5 worm cellular contexts compared by ENCODE assay signal in the genomic region with DNA sequence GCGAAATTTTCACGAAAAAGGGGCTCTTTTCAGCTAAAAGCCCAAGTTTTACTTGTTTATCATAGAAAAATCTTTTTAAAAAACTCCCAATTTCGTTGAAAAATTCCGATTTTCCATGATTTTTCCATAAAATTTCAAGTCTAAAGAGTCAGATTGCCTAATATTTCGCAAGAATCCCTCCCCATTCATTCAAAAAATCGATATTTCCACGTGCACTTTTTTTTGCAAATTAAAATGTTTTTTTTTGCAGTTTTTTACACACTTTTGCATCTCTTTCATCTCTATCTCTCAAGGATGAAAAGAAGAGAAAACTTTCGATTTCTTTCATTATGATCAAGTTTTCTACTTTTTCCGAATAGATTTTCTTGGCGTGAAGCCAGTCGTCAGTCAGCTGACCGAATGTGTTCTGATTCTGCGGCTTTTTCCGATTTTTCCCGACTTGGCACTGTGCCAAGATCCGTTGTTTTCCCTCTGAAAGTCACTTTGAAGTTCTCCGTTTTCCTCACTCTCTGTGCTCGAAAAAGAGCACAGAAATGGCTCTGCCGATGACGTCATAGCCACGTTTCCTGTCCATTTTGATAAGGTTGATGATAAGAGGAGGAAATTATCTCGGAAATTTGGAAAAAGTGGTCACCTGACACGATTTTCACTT.
TF ChIP-seq lines count a peak whose summit lies in the region.

No protein-coding gene starts in this region.

TF ChIP-seq in whole organism, L1 larva, 84 proteins besides CTCF, POLR2A, EP300 and RAD21 (continued from another document):
- no peak for TF ChIP-seq nhr-19 (GFP tag; conservative IDR thresholded peaks at IDR 0.05; lab: Robert Waterston, UW)
- TF ChIP-seq ama-1 (optimal IDR thresholded peaks at IDR 0.05; lab: Kevin White, UChicago) = no peak
- TF ChIP-seq elt-3 (tag; optimal IDR thresholded peaks at IDR 0.05; lab: Kevin White, UChicago) = peak in 1 of 6 experiments; percentile 16
- TF ChIP-seq efl-1 (optimal IDR thresholded peaks at IDR 0.05; lab: Kevin White, UChicago) = no peak
- TF ChIP-seq efl-1 (GFP tag; optimal IDR thresholded peaks at IDR 0.05 in 1 of 2; lab: Kevin White, UChicago) = peak in 1 of 2 experiments; percentile 38
- TF ChIP-seq mef-2 (tag; optimal IDR thresholded peaks at IDR 0.05; lab: Kevin White, UChicago) = no peak
- TF ChIP-seq mep-1 (tag; optimal IDR thresholded peaks at IDR 0.05; lab: Kevin White, UChicago) = peak; percentile 20
- TF ChIP-seq lin-35 (GFP tag; optimal IDR thresholded peaks at IDR 0.05; lab: Kevin White, UChicago) = peak in 1 of 2 experiments; percentile 10
- no peak for TF ChIP-seq mab-9 (GFP tag; IDR thresholded peaks at IDR 0.05; lab: Robert Waterston, UW)
- no peak for TF ChIP-seq F16B12.6 (tag; optimal IDR thresholded peaks at IDR 0.05; lab: Kevin White, UChicago)
- TF ChIP-seq fos-1 (tag; optimal IDR thresholded peaks at IDR 0.05; lab: Kevin White, UChicago) = no peak
- TF ChIP-seq C34B4.2 (tag; optimal IDR thresholded peaks at IDR 0.05; lab: Kevin White, UChicago) = no peak
- TF ChIP-seq vab-15 (tag; optimal IDR thresholded peaks at IDR 0.05; lab: Kevin White, UChicago) = no peak
- no peak for TF ChIP-seq hlh-17 (GFP tag; optimal IDR thresholded peaks at IDR 0.05; lab: Kevin White, UChicago; ENCODE audit: borderline replicate concordance)
- no peak for TF ChIP-seq dpl-1 (GFP tag; optimal IDR thresholded peaks at IDR 0.05; lab: Kevin White, UChicago)
- TF ChIP-seq unc-86 (tag; optimal IDR thresholded peaks at IDR 0.05; lab: Kevin White, UChicago) = no peak
- peak; percentile 54 for TF ChIP-seq nhr-85 (tag; lab: Kevin White, UChicago)
- no peak for TF ChIP-seq egl-13 (tag; optimal IDR thresholded peaks at IDR 0.05; lab: Kevin White, UChicago)
- TF ChIP-seq xbp-1 (tag; optimal IDR thresholded peaks at IDR 0.05; lab: Kevin White, UChicago) = no peak
- peak in 1 of 2 experiments; percentile 19 for TF ChIP-seq lsy-2 (tag; optimal IDR thresholded peaks at IDR 0.05; lab: Kevin White, UChicago)

TF ChIP-seq in whole organism, L2 larva, 48 proteins besides CTCF, POLR2A, EP300 and RAD21 (continued from another document):
- no peak for TF ChIP-seq aly-2 (tag; optimal IDR thresholded peaks at IDR 0.05; lab: Kevin White, UChicago)
- peak; percentile 62 for TF ChIP-seq nhr-25 (tag; optimal IDR thresholded peaks at IDR 0.05; lab: Kevin White, UChicago)
- TF ChIP-seq lsy-2 (tag; optimal IDR thresholded peaks at IDR 0.05; lab: Kevin White, UChicago) = peak in 1 of 2 experiments; percentile 12
- no peak for TF ChIP-seq ceh-16 (tag; optimal IDR thresholded peaks at IDR 0.05; lab: Kevin White, UChicago)
- TF ChIP-seq fos-1 (tag; optimal IDR thresholded peaks at IDR 0.05; lab: Kevin White, UChicago) = peak; percentile 65
- no peak for TF ChIP-seq nhr-12 (tag; optimal IDR thresholded peaks at IDR 0.05; lab: Kevin White, UChicago)
- TF ChIP-seq lin-39 (tag; optimal IDR thresholded peaks at IDR 0.05; lab: Kevin White, UChicago) = no peak
- TF ChIP-seq elt-1 (tag; optimal IDR thresholded peaks at IDR 0.05; lab: Kevin White, UChicago) = no peak
- TF ChIP-seq blmp-1 (tag; optimal IDR thresholded peaks at IDR 0.05; lab: Kevin White, UChicago; ENCODE audit: insufficient read depth) = peak; percentile 64

TF ChIP-seq in whole organism, L3 larva, 47 proteins besides CTCF, POLR2A, EP300 and RAD21 (continued from another document):
- no peak for TF ChIP-seq skn-1 (tag; optimal IDR thresholded peaks at IDR 0.05; lab: Kevin White, UChicago)
- no peak for TF ChIP-seq zag-1 (tag; optimal IDR thresholded peaks at IDR 0.05; lab: Kevin White, UChicago)
- no peak for TF ChIP-seq aly-2 (tag; optimal IDR thresholded peaks at IDR 0.05; lab: Kevin White, UChicago)
- no peak for TF ChIP-seq lin-39 (tag; optimal IDR thresholded peaks at IDR 0.05; lab: Kevin White, UChicago)
- TF ChIP-seq elt-2 (tag; optimal IDR thresholded peaks at IDR 0.05; lab: Kevin White, UChicago) = peak; percentile 90
- no peak for TF ChIP-seq fkh-2 (tag; optimal IDR thresholded peaks at IDR 0.05; lab: Kevin White, UChicago)
- TF ChIP-seq nhr-25 (tag; optimal IDR thresholded peaks at IDR 0.05; lab: Kevin White, UChicago) = peak; percentile 57
- no peak for TF ChIP-seq nhr-11 (tag; optimal IDR thresholded peaks at IDR 0.05; lab: Kevin White, UChicago)
- TF ChIP-seq fos-1 (tag; optimal IDR thresholded peaks at IDR 0.05; lab: Kevin White, UChicago) = no peak
- TF ChIP-seq eor-1 (tag; optimal IDR thresholded peaks at IDR 0.05; lab: Kevin White, UChicago) = no peak
- no peak for TF ChIP-seq ceh-82 (tag; optimal IDR thresholded peaks at IDR 0.05; lab: Kevin White, UChicago)
- TF ChIP-seq pha-4 (tag; optimal IDR thresholded peaks at IDR 0.05; lab: Kevin White, UChicago) = no peak
- no peak for TF ChIP-seq ama-1 (optimal IDR thresholded peaks at IDR 0.05; lab: Kevin White, UChicago)
- no peak for TF ChIP-seq nhr-28 (tag; optimal IDR thresholded peaks at IDR 0.05; lab: Kevin White, UChicago)
- no peak for TF ChIP-seq mdl-1 (tag; optimal IDR thresholded peaks at IDR 0.05; lab: Kevin White, UChicago)
- TF ChIP-seq nhr-23 (tag; optimal IDR thresholded peaks at IDR 0.05; lab: Kevin White, UChicago) = peak; percentile 66
- TF ChIP-seq lin-15B (tag; optimal IDR thresholded peaks at IDR 0.05; lab: Kevin White, UChicago) = no peak
- TF ChIP-seq egl-27 (tag; optimal IDR thresholded peaks at IDR 0.05; lab: Kevin White, UChicago) = no peak
- TF ChIP-seq nhr-77 (tag; optimal IDR thresholded peaks at IDR 0.05; lab: Kevin White, UChicago) = no peak
- TF ChIP-seq pqm-1 (tag; optimal IDR thresholded peaks at IDR 0.05; lab: Kevin White, UChicago) = peak; percentile 83
- TF ChIP-seq unc-62 (GFP tag; optimal IDR thresholded peaks at IDR 0.05; lab: Kevin White, UChicago) = no peak
- no peak for TF ChIP-seq unc-39 (tag; optimal IDR thresholded peaks at IDR 0.05; lab: Kevin White, UChicago)
- peak; percentile 4 for TF ChIP-seq jun-1 (tag; optimal IDR thresholded peaks at IDR 0.05; lab: Kevin White, UChicago)
- no peak for TF ChIP-seq egl-5 (tag; optimal IDR thresholded peaks at IDR 0.05; lab: Kevin White, UChicago)
- no peak for TF ChIP-seq sea-2 (GFP tag; optimal IDR thresholded peaks at IDR 0.05; lab: Kevin White, UChicago)
- no peak for TF ChIP-seq mml-1 (tag; optimal IDR thresholded peaks at IDR 0.05; lab: Kevin White, UChicago)
- TF ChIP-seq daf-12 (tag; optimal IDR thresholded peaks at IDR 0.05; lab: Kevin White, UChicago) = no peak
- no peak for TF ChIP-seq tbx-2 (tag; optimal IDR thresholded peaks at IDR 0.05; lab: Kevin White, UChicago)
- no peak for TF ChIP-seq ceh-16 (tag; optimal IDR thresholded peaks at IDR 0.05; lab: Kevin White, UChicago)
- no peak for TF ChIP-seq nhr-67 (tag; optimal IDR thresholded peaks at IDR 0.05; lab: Kevin White, UChicago)
TF ChIP-seq in whole organism, L3 larva: peak in this region for 7.

TF ChIP-seq in whole organism, L4 larva, 104 proteins besides CTCF, POLR2A, EP300 and RAD21 (continued from another document and continues in another):
- no peak for TF ChIP-seq unc-62 (GFP tag; optimal IDR thresholded peaks at IDR 0.05 in 1 of 2; lab: Kevin White, UChicago)
- no peak for TF ChIP-seq unc-62 (tag; optimal IDR thresholded peaks at IDR 0.05; lab: Kevin White, UChicago)
- 0 out of 2 replicates have a peak, but pooled peaks have one; percentile 34 for TF ChIP-seq lin-1 (GFP tag; IDR thresholded peaks at IDR 0.05; lab: Robert Waterston, UW)
- TF ChIP-seq snpc-1.2 (GFP tag; IDR thresholded peaks at IDR 0.05; lab: Robert Waterston, UW) = no peak
- peak; percentile 44 for TF ChIP-seq pqm-1 (tag; optimal IDR thresholded peaks at IDR 0.05; lab: Kevin White, UChicago)
- TF ChIP-seq hmg-1.1 (GFP tag; IDR thresholded peaks at IDR 0.05; lab: Robert Waterston, UW) = no peak
- TF ChIP-seq nhr-77 (tag; optimal IDR thresholded peaks at IDR 0.05; lab: Kevin White, UChicago) = peak; percentile 74
- TF ChIP-seq lin-29 (GFP tag; IDR thresholded peaks at IDR 0.05; lab: Robert Waterston, UW) = peak; percentile 36; the same call in 1 of the 2 replicates
- TF ChIP-seq pha-4 (GFP tag; IDR thresholded peaks at IDR 0.05; lab: Robert Waterston, UW) = no peak
- TF ChIP-seq pha-4 (tag; optimal IDR thresholded peaks at IDR 0.05; lab: Kevin White, UChicago) = no peak
- TF ChIP-seq mdl-1 (tag; optimal IDR thresholded peaks at IDR 0.05; lab: Kevin White, UChicago) = peak in 1 of 2 experiments; percentile 65
- no peak for TF ChIP-seq dmd-8 (GFP tag; IDR thresholded peaks at IDR 0.05; lab: Robert Waterston, UW)
- TF ChIP-seq mep-1 (tag; optimal IDR thresholded peaks at IDR 0.05; lab: Kevin White, UChicago) = peak; percentile 18
- no peak for TF ChIP-seq ZK337.2 (GFP tag; IDR thresholded peaks at IDR 0.05; lab: Robert Waterston, UW)
- peak; percentile 45 for TF ChIP-seq nhr-102 (tag; optimal IDR thresholded peaks at IDR 0.05; lab: Kevin White, UChicago)
- peak; percentile 94 for TF ChIP-seq zip-2 (tag; optimal IDR thresholded peaks at IDR 0.05; lab: Kevin White, UChicago)
- TF ChIP-seq dve-1 (tag; optimal IDR thresholded peaks at IDR 0.05; lab: Kevin White, UChicago; ENCODE audit: insufficient read depth) = peak; percentile 77
- no peak for TF ChIP-seq daf-16 (GFP tag; optimal IDR thresholded peaks at IDR 0.05; lab: Kevin White, UChicago)
- peak; percentile 49 for TF ChIP-seq daf-16 (tag; optimal IDR thresholded peaks at IDR 0.05; lab: Kevin White, UChicago)
- no peak for TF ChIP-seq nhr-76 (tag; optimal IDR thresholded peaks at IDR 0.05; lab: Kevin White, UChicago)
- no peak for TF ChIP-seq F37D6.2 (tag; optimal IDR thresholded peaks at IDR 0.05; lab: Kevin White, UChicago)
- no peak for TF ChIP-seq ctbp-1 (GFP tag; IDR thresholded peaks at IDR 0.05; lab: Robert Waterston, UW)
- TF ChIP-seq lin-15B (tag; optimal IDR thresholded peaks at IDR 0.05; lab: Kevin White, UChicago) = no peak
- no peak for TF ChIP-seq spr-1 (tag; optimal IDR thresholded peaks at IDR 0.05; lab: Kevin White, UChicago)
- TF ChIP-seq nhr-237 (tag; optimal IDR thresholded peaks at IDR 0.05; lab: Kevin White, UChicago) = no peak
- no peak for TF ChIP-seq madf-9 (GFP tag; conservative IDR thresholded peaks at IDR 0.05; lab: Robert Waterston, UW)
- TF ChIP-seq jun-1 (tag; optimal IDR thresholded peaks at IDR 0.05; lab: Kevin White, UChicago) = no peak
- TF ChIP-seq zfp-2 (tag; optimal IDR thresholded peaks at IDR 0.05; lab: Kevin White, UChicago) = no peak
- no peak for TF ChIP-seq nhr-41 (GFP tag; IDR thresholded peaks at IDR 0.05; lab: Robert Waterston, UW)
- TF ChIP-seq zag-1 (tag; optimal IDR thresholded peaks at IDR 0.05; lab: Kevin White, UChicago) = no peak
- TF ChIP-seq D1046.2 (GFP tag; IDR thresholded peaks at IDR 0.05; lab: Robert Waterston, UW) = no peak
- TF ChIP-seq daf-19 (GFP tag; conservative IDR thresholded peaks at IDR 0.05; lab: Robert Waterston, UW) = no peak
- no peak for TF ChIP-seq ceh-44 (GFP tag; IDR thresholded peaks at IDR 0.05; lab: Robert Waterston, UW)
- TF ChIP-seq F26F4.8 (GFP tag; conservative IDR thresholded peaks at IDR 0.05; lab: Robert Waterston, UW) = no peak
- no peak for TF ChIP-seq ceh-28 (tag; optimal IDR thresholded peaks at IDR 0.05; lab: Kevin White, UChicago)
- TF ChIP-seq mxl-3 (GFP tag; optimal IDR thresholded peaks at IDR 0.05; lab: Kevin White, UChicago) = peak; percentile 40
- TF ChIP-seq F10B5.3 (tag; optimal IDR thresholded peaks at IDR 0.05; lab: Kevin White, UChicago) = no peak
- no peak for TF ChIP-seq tag-97 (GFP tag; IDR thresholded peaks at IDR 0.05; lab: Robert Waterston, UW)

TF ChIP-seq in whole organism, young adult, 124 proteins besides CTCF, POLR2A, EP300 and RAD21 (continued from another document):
- TF ChIP-seq F22D6.2 (tag; optimal IDR thresholded peaks at IDR 0.05; lab: Kevin White, UChicago) (no peak), madf-8 (GFP tag; conservative IDR thresholded peaks at IDR 0.05; lab: Robert Waterston, UW) (no peak), tbp1 (GFP tag; optimal IDR thresholded peaks at IDR 0.05; lab: Kevin White, UChicago) (peak; percentile 20), F10E7.11 (tag; optimal IDR thresholded peaks at IDR 0.05; lab: Kevin White, UChicago) (no peak), lin-26 (GFP tag; IDR thresholded peaks at IDR 0.05; lab: Robert Waterston, UW) (no peak), zfh-2 (GFP tag; conservative IDR thresholded peaks at IDR 0.05; lab: Robert Waterston, UW) (no peak), T07F8.4 (tag; optimal IDR thresholded peaks at IDR 0.05; lab: Kevin White, UChicago) (no peak), hsf-1 (GFP tag; IDR thresholded peaks at IDR 0.05; lab: Robert Waterston, UW) (no peak), ceh-91 (GFP tag; IDR thresholded peaks at IDR 0.05; lab: Robert Waterston, UW) (no peak), B0336.3 (GFP tag; IDR thresholded peaks at IDR 0.05; lab: Robert Waterston, UW) (no peak), tlf-1 (GFP tag; optimal IDR thresholded peaks at IDR 0.05; lab: Kevin White, UChicago) (peak; percentile 11), let-607 (tag; optimal IDR thresholded peaks at IDR 0.05; lab: Kevin White, UChicago) (peak in 1 of 2 experiments; percentile 26), lag-1 (GFP tag; IDR thresholded peaks at IDR 0.05; lab: Robert Waterston, UW) (no peak), ztf-25 (GFP tag; IDR thresholded peaks at IDR 0.05; lab: Robert Waterston, UW) (no peak), snpc-1.3 (tag; optimal IDR thresholded peaks at IDR 0.05; lab: Kevin White, UChicago; ENCODE audit: insufficient read depth) (no peak), ets-4 (GFP tag; optimal IDR thresholded peaks at IDR 0.05; lab: Kevin White, UChicago) (no peak), dox-1 (GFP tag; IDR thresholded peaks at IDR 0.05; lab: Robert Waterston, UW) (peak; percentile 61; the same call in 1 of the 2 replicates), rec-8 (tag; optimal IDR thresholded peaks at IDR 0.05; lab: Kevin White, UChicago) (no peak), lin-54 (GFP tag; optimal IDR thresholded peaks at IDR 0.05; lab: Kevin White, UChicago) (no peak), lir-1 (GFP tag; conservative IDR thresholded peaks at IDR 0.05; lab: Robert Waterston, UW) (no peak), snpc-4 (GFP tag; optimal IDR thresholded peaks at IDR 0.05; lab: Kevin White, UChicago) (no peak), snpc-4 (tag; optimal IDR thresholded peaks at IDR 0.05; lab: Kevin White, UChicago) (no peak)
